Worm (Caenorhabditis elegans): ENCODE measurements around the gene C49F5.8.

ce11 chrX:11927585-11927984 is 32.4 kb upstream of the C49F5.8 start, which contains the start of gene F55G7.4:
- TF ChIP-seq nhr-237 (tag; optimal IDR thresholded peaks at IDR 0.05) = no peak
- no peak for TF ChIP-seq mep-1 (tag; optimal IDR thresholded peaks at IDR 0.05)
- TF ChIP-seq sptf-1 (tag; optimal IDR thresholded peaks at IDR 0.05) = no peak
- no peak for TF ChIP-seq nhr-28 (tag; optimal IDR thresholded peaks at IDR 0.05)
- TF ChIP-seq elt-1 (tag; optimal IDR thresholded peaks at IDR 0.05; ENCODE audit: borderline replicate concordance, insufficient read depth) = no peak
- no peak for TF ChIP-seq nhr-12 (tag; optimal IDR thresholded peaks at IDR 0.05)
- TF ChIP-seq nhr-76 (tag; optimal IDR thresholded peaks at IDR 0.05) = no peak
- no peak for TF ChIP-seq unc-62 (GFP tag; optimal IDR thresholded peaks at IDR 0.05)
- TF ChIP-seq snpc-4 (tag; optimal IDR thresholded peaks at IDR 0.05) = no peak
- no peak for TF ChIP-seq ham-2 (GFP tag; optimal IDR thresholded peaks at IDR 0.05)
- TF ChIP-seq pha-4 (tag; optimal IDR thresholded peaks at IDR 0.05) = no peak

Data from whole organism, mixed stage, embryonic.